Fruit fly (Drosophila melanogaster): Measurements from ENCODE around the gene CG42717.

DNA sequence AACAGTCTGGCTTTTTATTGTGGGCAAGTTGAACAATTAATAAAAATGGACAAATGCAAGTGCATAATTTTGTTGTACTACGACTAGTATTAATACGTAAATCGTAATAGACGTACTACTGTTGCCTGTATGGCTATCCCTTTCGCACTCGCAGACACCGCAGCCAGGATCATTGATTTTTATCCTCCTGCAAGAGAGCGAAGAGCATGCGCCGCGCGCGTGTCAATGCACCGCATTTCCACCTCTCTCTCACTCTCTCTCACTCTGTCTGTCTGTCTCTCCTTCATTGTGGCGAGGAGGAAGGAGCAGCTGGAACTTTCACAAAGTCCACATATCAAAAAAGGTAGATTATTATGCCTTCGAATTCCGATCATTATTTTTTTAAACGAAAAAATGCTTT, 14.1 kb upstream of the CG42717 start:
- no peak for TF ChIP-seq psq (optimal IDR thresholded peaks at IDR 0.05)
- no peak for TF ChIP-seq ttk (optimal IDR thresholded peaks at IDR 0.05)
- no peak for TF ChIP-seq Sin3A (optimal IDR thresholded peaks at IDR 0.05)
- TF ChIP-seq insv (optimal IDR thresholded peaks at IDR 0.05): no peak
- TF ChIP-seq h (optimal IDR thresholded peaks at IDR 0.05): no peak
- no peak for TF ChIP-seq Myc (optimal IDR thresholded peaks at IDR 0.05)
